Worm (Caenorhabditis elegans): ENCODE measurements around the gene nhr-150.

DNA sequence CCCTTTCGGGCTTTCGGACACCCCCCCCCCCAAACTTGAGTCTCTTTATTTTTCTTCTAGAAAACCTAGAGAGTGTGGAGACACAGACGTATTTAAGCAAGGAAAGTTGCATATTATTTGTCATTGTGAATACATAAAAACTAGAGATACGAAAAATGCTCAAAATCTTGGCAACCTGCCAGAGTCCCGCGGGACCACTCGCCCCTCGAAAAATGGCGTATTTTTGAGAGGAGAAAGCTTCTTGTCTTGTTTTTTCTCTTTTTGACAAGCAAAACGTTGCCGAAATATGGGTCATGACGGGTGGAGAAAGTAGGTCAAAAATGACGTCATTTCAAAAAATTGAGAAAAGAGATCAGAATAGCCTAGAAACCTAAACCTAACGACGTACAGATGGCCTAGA is 39.1 kb upstream of the nhr-150 start:
- TF ChIP-seq W03F9.2 (tag; optimal IDR thresholded peaks at IDR 0.05) (no peak), him-1 (tag; optimal IDR thresholded peaks at IDR 0.05) (no peak)
